Fruit fly (Drosophila melanogaster): ENCODE measurements around the gene CG8997.

The CG8997 gene

DNA sequence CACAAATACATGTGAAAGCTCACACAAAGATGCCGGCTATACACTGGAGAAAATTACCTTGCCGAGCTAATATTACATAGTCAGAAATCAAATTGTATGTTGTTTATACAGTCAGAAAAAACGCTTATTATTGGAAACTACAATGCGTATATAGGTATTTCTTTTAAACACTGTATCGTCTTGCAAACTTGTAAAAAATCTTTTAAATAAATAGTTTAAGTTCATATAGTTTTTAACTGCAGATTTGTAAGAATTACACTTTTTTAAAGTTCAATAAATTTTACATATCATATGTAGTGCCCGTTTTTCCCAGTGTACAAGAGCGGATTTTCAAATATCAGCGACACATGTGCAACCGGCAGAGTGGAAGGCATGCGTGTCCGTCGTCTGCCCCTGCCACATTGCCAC lies 5.4 kb downstream of the CG8997 start (continued):
- TF ChIP-seq ac (GFP tag; optimal IDR thresholded peaks at IDR 0.05) (peak; percentile 9), Mes4 (GFP tag; optimal IDR thresholded peaks at IDR 0.05) (peak; percentile 70), pros (GFP tag; optimal IDR thresholded peaks at IDR 0.05) (no peak), CG34224 (GFP tag; IDR thresholded peaks at IDR 0.05; ENCODE audit: partially characterized antibody) (no peak), MBD-R2 (GFP tag; IDR thresholded peaks at IDR 0.05) (0 out of 2 replicates have a peak, but pooled peaks have one; percentile 41), Chrac-16 (GFP tag; optimal IDR thresholded peaks at IDR 0.05) (peak; percentile 67), ci (GFP tag; IDR thresholded peaks at IDR 0.05) (peak; percentile 78), nerfin-2 (GFP tag; IDR thresholded peaks at IDR 0.05; ENCODE audit: partially characterized antibody) (no peak), CG12942 (GFP tag; optimal IDR thresholded peaks at IDR 0.05) (peak; percentile 65), oc (tag; optimal IDR thresholded peaks at IDR 0.05) (peak; percentile 87), CG11723 (GFP tag; optimal IDR thresholded peaks at IDR 0.05) (peak; percentile 58), ERR (GFP tag; optimal IDR thresholded peaks at IDR 0.05) (peak; percentile 62), ro (GFP tag; IDR thresholded peaks at IDR 0.05) (0 out of 2 replicates have a peak, but pooled peaks have one; percentile 24), eyg (GFP tag; optimal IDR thresholded peaks at IDR 0.05) (peak; percentile 65), Sry-δ (GFP tag; optimal IDR thresholded peaks at IDR 0.05) (peak; percentile 47), CG1529 (GFP tag; optimal IDR thresholded peaks at IDR 0.05) (peak; percentile 67), tap (tag; optimal IDR thresholded peaks at IDR 0.05) (peak; percentile 66), inv (GFP tag; IDR thresholded peaks at IDR 0.05; ENCODE audit: partially characterized antibody) (no peak), dimm (GFP tag; IDR thresholded peaks at IDR 0.05) (peak; percentile 52; the same call in 1 of the 2 replicates), cwo (GFP tag; optimal IDR thresholded peaks at IDR 0.05) (peak; percentile 70), Opbp (GFP tag; IDR thresholded peaks at IDR 0.05; ENCODE audit: partially characterized antibody) (no peak), Ada2b (GFP tag; IDR thresholded peaks at IDR 0.05) (peak; percentile 85), CoRest (tag; optimal IDR thresholded peaks at IDR 0.05) (peak; percentile 94), fu2 (GFP tag; optimal IDR thresholded peaks at IDR 0.05) (peak; percentile 37), Dref (GFP tag; IDR thresholded peaks at IDR 0.05) (no peak), luna (GFP tag; optimal IDR thresholded peaks at IDR 0.05) (no peak), chn (GFP tag; optimal IDR thresholded peaks at IDR 0.05) (peak; percentile 56), NK7.1 (GFP tag; optimal IDR thresholded peaks at IDR 0.05) (peak; percentile 62), CG9215 (GFP tag; IDR thresholded peaks at IDR 0.05) (no peak; the same call in 1 of the 2 replicates), CG34376 (GFP tag; optimal IDR thresholded peaks at IDR 0.05) (no peak), ftz-f1 (GFP tag; optimal IDR thresholded peaks at IDR 0.05) (no peak), slbo (GFP tag; IDR thresholded peaks at IDR 0.05) (peak; percentile 80), CG7987 (GFP tag; optimal IDR thresholded peaks at IDR 0.05) (no peak), maf-S (GFP tag; optimal IDR thresholded peaks at IDR 0.05) (peak; percentile 52), cato (GFP tag; optimal IDR thresholded peaks at IDR 0.05; ENCODE audit: borderline replicate concordance) (peak; percentile 56), CG15269 (tag; optimal IDR thresholded peaks at IDR 0.05) (peak; percentile 84), Abd-B (GFP tag; optimal IDR thresholded peaks at IDR 0.05) (peak; percentile 88), CG14441 (GFP tag; IDR thresholded peaks at IDR 0.05) (peak; percentile 72), gcm2 (GFP tag; optimal IDR thresholded peaks at IDR 0.05) (peak; percentile 40), Vsx1 (GFP tag; optimal IDR thresholded peaks at IDR 0.05) (peak; percentile 61), CHES-1-like (GFP tag; optimal IDR thresholded peaks at IDR 0.05) (peak; percentile 30), Rfx (GFP tag; IDR thresholded peaks at IDR 0.05) (peak; percentile 61), CG1792 (GFP tag; optimal IDR thresholded peaks at IDR 0.05) (peak; percentile 73), CG7271 (tag; optimal IDR thresholded peaks at IDR 0.05) (no peak), CG14050 (GFP tag; IDR thresholded peaks at IDR 0.05) (peak; percentile 83), CG9817 (tag; optimal IDR thresholded peaks at IDR 0.05) (peak; percentile 69), CG3995 (GFP tag; optimal IDR thresholded peaks at IDR 0.05) (peak; percentile 17), Sin3A (optimal IDR thresholded peaks at IDR 0.05) (no peak), bcd (GFP tag; optimal IDR thresholded peaks at IDR 0.05) (peak; percentile 83), Hr78 (GFP tag; optimal IDR thresholded peaks at IDR 0.05) (peak in 1 of 2 experiments; percentile 72), CG17612 (GFP tag; IDR thresholded peaks at IDR 0.05) (peak; percentile 37; the same call in 1 of the 2 replicates)
